Fruit fly (Drosophila melanogaster) whole organism, embryonic: ENCODE measurements around the gene CG7912.

Source experiments
- B-H1 ChIP-seq: fragments of 200-800 bp; sonication (Bioruptor generic); IDR thresholded peaks from 3 replicates; pipeline ENCODE4 v1.3.6; 2022; ENCODE audit warnings: missing biosample characterization, missing genetic modification characterization
- Bdp1 ChIP-seq: fragments of 200-800 bp; sonication (Bioruptor generic); optimal IDR thresholded peaks from 3 replicates; lab custom pipeline; 2016; ENCODE audit warnings: missing biosample characterization, missing genetic modification characterization
- Bgb ChIP-seq: fragments of 200-800 bp; sonication (Bioruptor generic); IDR thresholded peaks from 2 replicates; pipeline ENCODE4 v1.3.6; 2022; ENCODE audit warnings: missing biosample characterization, missing genetic modification characterization; ENCODE audit not compliant: partially characterized antibody
- CG11398 ChIP-seq: fragments of 200-800 bp; sonication (Bioruptor generic); optimal IDR thresholded peaks from 2 replicates; lab custom pipeline; 2016; ENCODE audit warnings: missing biosample characterization, missing genetic modification characterization
- CG12942 ChIP-seq: fragments of 200-800 bp; sonication (Bioruptor generic); optimal IDR thresholded peaks from 3 replicates; lab custom pipeline; 2016; ENCODE audit warnings: missing biosample characterization, missing genetic modification characterization
- CG13287 ChIP-seq: fragments of 200-800 bp; sonication (Bioruptor generic); IDR thresholded peaks from 2 replicates; pipeline ENCODE4 v1.3.6; 2022; ENCODE audit warnings: missing biosample characterization, missing genetic modification characterization; ENCODE audit not compliant: partially characterized antibody
- CG13424 ChIP-seq: fragments of 200-800 bp; sonication (Bioruptor generic); optimal IDR thresholded peaks from 2 replicates; lab custom pipeline; 2019; ENCODE audit warnings: missing biosample characterization, mild to moderate bottlenecking, missing genetic modification characterization, moderate library complexity
- CG1529 ChIP-seq: fragments of 200-800 bp; sonication (Bioruptor generic); optimal IDR thresholded peaks from 3 replicates; lab custom pipeline; 2018; ENCODE audit warnings: missing biosample characterization, missing genetic modification characterization
- CG15601 ChIP-seq: fragments of 200-800 bp; sonication (Bioruptor generic); optimal IDR thresholded peaks from 3 replicates; lab custom pipeline; 2019; ENCODE audit warnings: missing biosample characterization, mild to moderate bottlenecking, missing genetic modification characterization, moderate library complexity
- CG16863 ChIP-seq: fragments of 200-800 bp; sonication (Bioruptor generic); optimal IDR thresholded peaks from 3 replicates; lab custom pipeline; 2016; ENCODE audit warnings: missing biosample characterization, missing genetic modification characterization
- CG17186 ChIP-seq: fragments of 200-800 bp; sonication (Bioruptor generic); optimal IDR thresholded peaks from 3 replicates; lab custom pipeline; 2017; ENCODE audit warnings: missing biosample characterization, missing genetic modification reagents, missing genetic modification characterization
- CG18476 ChIP-seq: fragments of 200-800 bp; sonication (Bioruptor generic); optimal IDR thresholded peaks from 2 replicates; lab custom pipeline; 2016; ENCODE audit warnings: missing biosample characterization, mild to moderate bottlenecking, missing genetic modification characterization
- CG2116 ChIP-seq: fragments of 200-800 bp; sonication (Bioruptor generic); optimal IDR thresholded peaks from 3 replicates; lab custom pipeline; 2018; ENCODE audit warnings: missing biosample characterization, mild to moderate bottlenecking, missing genetic modification characterization
- CG30403 ChIP-seq: fragments of 200-800 bp; sonication (Bioruptor generic); optimal IDR thresholded peaks from 3 replicates; lab custom pipeline; 2016; ENCODE audit warnings: missing biosample characterization, missing genetic modification characterization
- CG3726 ChIP-seq: fragments of 200-800 bp; sonication (Bioruptor generic); IDR thresholded peaks from 3 replicates; pipeline ENCODE4, ENCODE4 v1.3.6; 2022; ENCODE audit warnings: missing biosample characterization, missing genetic modification characterization
- CG6254 ChIP-seq: fragments of 200-800 bp; sonication (Bioruptor generic); optimal IDR thresholded peaks from 3 replicates; lab custom pipeline; 2017; ENCODE audit warnings: mild to moderate bottlenecking, missing biosample characterization, missing genetic modification reagents, missing genetic modification characterization
- CG6791 ChIP-seq: fragments of 200-800 bp; sonication (Bioruptor generic); IDR thresholded peaks from 3 replicates; pipeline ENCODE4 v1.3.6; 2022; ENCODE audit warnings: missing biosample characterization, missing genetic modification characterization; ENCODE audit not compliant: partially characterized antibody
- CG9609 ChIP-seq: fragments of 200-800 bp; sonication (Bioruptor generic); optimal IDR thresholded peaks from 3 replicates; lab custom pipeline; 2016; ENCODE audit warnings: missing biosample characterization, missing genetic modification characterization
- CG9797 ChIP-seq: fragments of 200-800 bp; sonication (Bioruptor generic); optimal IDR thresholded peaks from 3 replicates; lab custom pipeline; 2018; ENCODE audit warnings: missing biosample characterization, mild to moderate bottlenecking, missing genetic modification characterization
- Dad ChIP-seq: fragments of 200-800 bp; sonication (Bioruptor generic); optimal IDR thresholded peaks from 3 replicates; lab custom pipeline; 2016; ENCODE audit warnings: missing biosample characterization, missing genetic modification characterization
- Dip2 ChIP-seq: fragments of 200-800 bp; sonication (Bioruptor generic); IDR thresholded peaks from 2 replicates; pipeline ENCODE4 v1.3.6; 2022; ENCODE audit warnings: missing biosample characterization, missing genetic modification characterization
- Dip3 ChIP-seq: fragments of 200-800 bp; sonication (Bioruptor generic); optimal IDR thresholded peaks from 3 replicates; lab custom pipeline; 2016; ENCODE audit warnings: missing biosample characterization, missing genetic modification characterization
- Dll ChIP-seq: fragments of 200-800 bp; sonication (Bioruptor generic); IDR thresholded peaks from 4 replicates; pipeline ENCODE4 v1.3.6; 2022; ENCODE audit warnings: missing biosample characterization, missing genetic modification characterization; ENCODE audit not compliant: partially characterized antibody
- Ets97D ChIP-seq: fragments of 200-800 bp; sonication (Bioruptor generic); optimal IDR thresholded peaks from 3 replicates; lab custom pipeline; 2016; ENCODE audit warnings: missing biosample characterization, missing genetic modification characterization
- HLH4C ChIP-seq: fragments of 200-800 bp; sonication (Bioruptor generic); IDR thresholded peaks from 3 replicates; pipeline ENCODE4 v1.3.6; 2022; ENCODE audit warnings: missing biosample characterization, missing genetic modification characterization; ENCODE audit not compliant: partially characterized antibody
- HLHmδ ChIP-seq: fragments of 200-800 bp; sonication (Bioruptor generic); optimal IDR thresholded peaks from 2 replicates; lab custom pipeline; 2018; ENCODE audit warnings: missing biosample characterization, mild to moderate bottlenecking, missing genetic modification characterization, moderate library complexity
- Hand ChIP-seq: fragments of 200-800 bp; sonication (Bioruptor generic); optimal IDR thresholded peaks from 2 replicates; lab custom pipeline; 2017; ENCODE audit warnings: mild to moderate bottlenecking, missing biosample characterization, missing genetic modification reagents, missing genetic modification characterization
- HmgD ChIP-seq: fragments of 200-800 bp; sonication (Bioruptor generic); optimal IDR thresholded peaks from 3 replicates; lab custom pipeline; 2016; ENCODE audit warnings: missing biosample characterization, missing genetic modification characterization
- Nf-YB ChIP-seq: fragments of 200-800 bp; sonication (Bioruptor generic); optimal IDR thresholded peaks from 3 replicates; lab custom pipeline; 2019; ENCODE audit warnings: missing biosample characterization, mild to moderate bottlenecking, missing genetic modification characterization, moderate library complexity
- Nf-YC ChIP-seq: fragments of 200-800 bp; optimal IDR thresholded peaks from 3 replicates; lab custom pipeline; 2019; ENCODE audit warnings: missing biosample characterization, mild to moderate bottlenecking, missing genetic modification characterization, moderate library complexity
- amos ChIP-seq: fragments of 200-800 bp; sonication (Bioruptor generic); IDR thresholded peaks from 2 replicates; pipeline ENCODE4 v1.3.6; 2022; ENCODE audit warnings: missing biosample characterization, missing genetic modification characterization; ENCODE audit not compliant: partially characterized antibody
- bowl ChIP-seq: fragments of 200-800 bp; sonication (Bioruptor generic); IDR thresholded peaks from 2 replicates; pipeline ENCODE4 v1.3.6; 2022; ENCODE audit warnings: missing biosample characterization, missing genetic modification characterization
- da ChIP-seq: fragments of 200-800 bp; sonication (Bioruptor generic); optimal IDR thresholded peaks from 2 replicates; lab custom pipeline; 2016; ENCODE audit warnings: missing biosample characterization, missing genetic modification characterization
- dimm ChIP-seq: fragments of 200-800 bp; sonication (Bioruptor generic); IDR thresholded peaks from 2 replicates; pipeline ENCODE4 v1.3.6; 2022; ENCODE audit warnings: missing biosample characterization, missing genetic modification characterization
- gcm ChIP-seq: fragments of 200-800 bp; sonication (Bioruptor generic); optimal IDR thresholded peaks from 2 replicates; lab custom pipeline; 2019; ENCODE audit warnings: missing biosample characterization, mild to moderate bottlenecking, missing genetic modification characterization, moderate library complexity
- grau ChIP-seq: fragments of 200-800 bp; optimal IDR thresholded peaks from 3 replicates; lab custom pipeline; 2019; ENCODE audit warnings: missing biosample characterization, mild to moderate bottlenecking, missing genetic modification characterization, moderate library complexity
- jigr1 ChIP-seq: fragments of 200-800 bp; sonication (Bioruptor generic); IDR thresholded peaks from 3 replicates; pipeline ENCODE4 v1.3.6; 2022; ENCODE audit warnings: missing biosample characterization, missing genetic modification characterization
- knrl ChIP-seq: fragments of 200-800 bp; sonication (Bioruptor generic); IDR thresholded peaks from 3 replicates; pipeline ENCODE4 v1.3.6; 2022; ENCODE audit warnings: missing biosample characterization, missing genetic modification characterization; ENCODE audit not compliant: partially characterized antibody
- pros ChIP-seq: fragments of 200-800 bp; sonication (Bioruptor generic); optimal IDR thresholded peaks from 3 replicates; lab custom pipeline; 2019; ENCODE audit warnings: missing biosample characterization, mild to moderate bottlenecking, missing genetic modification characterization, moderate library complexity
- sens ChIP-seq: fragments of 200-800 bp; sonication (Bioruptor generic); peaks from one replicate; lab custom pipeline; 2016; ENCODE audit warnings: missing biosample characterization, missing genetic modification characterization
- seq ChIP-seq: fragments of 200-800 bp; sonication (Bioruptor generic); IDR thresholded peaks from 2 replicates; pipeline ENCODE4 v1.3.6; 2022; ENCODE audit warnings: missing biosample characterization, missing genetic modification characterization
- sima ChIP-seq: fragments of 200-800 bp; sonication (Bioruptor generic); optimal IDR thresholded peaks from 2 replicates; lab custom pipeline; 2016; ENCODE audit warnings: missing biosample characterization, missing genetic modification characterization
- slou ChIP-seq: fragments of 200-800 bp; sonication (Bioruptor generic); optimal IDR thresholded peaks from 3 replicates; lab custom pipeline; 2016; ENCODE audit warnings: missing biosample characterization, missing genetic modification characterization
- sna ChIP-seq: fragments of 200-800 bp; sonication (Bioruptor generic); IDR thresholded peaks from 2 replicates; pipeline ENCODE4 v1.3.6; 2022; ENCODE audit warnings: missing biosample characterization, missing genetic modification characterization; ENCODE audit not compliant: partially characterized antibody
- toy ChIP-seq: fragments of 200-800 bp; sonication (Bioruptor generic); IDR thresholded peaks from 2 replicates; pipeline ENCODE4 v1.3.6; 2022; ENCODE audit warnings: missing biosample characterization, missing genetic modification characterization
- z ChIP-seq: fragments of 200-800 bp; sonication (Bioruptor generic); IDR thresholded peaks from 3 replicates; pipeline ENCODE4 v1.3.6; 2022; ENCODE audit warnings: missing biosample characterization, missing genetic modification characterization

CG7912 gene

dm6 chr3R:30036609-30037008 is 27.6 kb upstream of the CG7912 start, which contains the start of gene ZIPIC (continued):
- peak; percentile 23 for TF ChIP-seq CG17186 (GFP tag; lab: Kevin White, UChicago)
- TF ChIP-seq Ets97D, result peak; percentile 8
- TF ChIP-seq sna, result peak; percentile 61; the same call in 1 of the 2 replicates
- no peak for TF ChIP-seq sens (GFP tag; lab: Kevin White, UChicago)
- no peak for TF ChIP-seq HmgD
- TF ChIP-seq CG2116, result peak; percentile 46
- no peak for TF ChIP-seq dimm (GFP tag; lab: Robert Waterston, UW)
- no peak for TF ChIP-seq CG3726 (GFP tag; lab: Robert Waterston, UW)
- TF ChIP-seq CG15601, result peak; percentile 16
- no peak for TF ChIP-seq Dip3 (GFP tag; lab: Kevin White, UChicago)
- TF ChIP-seq CG30403 (GFP tag; lab: Kevin White, UChicago), result no peak
- TF ChIP-seq CG9797 (GFP tag; lab: Kevin White, UChicago), result peak; percentile 64
- TF ChIP-seq amos (GFP tag; lab: Robert Waterston, UW), result peak; percentile 61; the same call in 1 of the 2 replicates
- no peak for TF ChIP-seq sima (GFP tag; lab: Kevin White, UChicago)
- TF ChIP-seq Bgb (GFP tag; lab: Robert Waterston, UW), result peak; percentile 46
- no peak for TF ChIP-seq CG18476 (GFP tag; lab: Kevin White, UChicago)
- TF ChIP-seq CG9609 (GFP tag; lab: Kevin White, UChicago), result no peak
- peak; percentile 36; the same call in 1 of the 3 replicates for TF ChIP-seq knrl (GFP tag; lab: Robert Waterston, UW)
- TF ChIP-seq jigr1 (GFP tag; lab: Robert Waterston, UW), result no peak
- no peak for TF ChIP-seq slou (GFP tag; lab: Kevin White, UChicago)
- no peak for TF ChIP-seq CG16863
- TF ChIP-seq B-H1 (GFP tag; lab: Robert Waterston, UW), result no peak
- no peak for TF ChIP-seq Dad (GFP tag; lab: Kevin White, UChicago)
- no peak for TF ChIP-seq toy (GFP tag; lab: Robert Waterston, UW)
- peak; percentile 74 for TF ChIP-seq HLH4C (GFP tag; lab: Robert Waterston, UW)
- TF ChIP-seq grau (tag; lab: Kevin White, UChicago), result no peak
- TF ChIP-seq z (GFP tag; lab: Robert Waterston, UW), result no peak
- no peak for TF ChIP-seq Bdp1
- peak; percentile 67 for TF ChIP-seq CG6791
- TF ChIP-seq CG12942 (GFP tag; lab: Kevin White, UChicago), result no peak
- no peak for TF ChIP-seq CG6254 (GFP tag; lab: Kevin White, UChicago)
- TF ChIP-seq CG13287 (GFP tag; lab: Robert Waterston, UW), result peak; percentile 74
- no peak for TF ChIP-seq HLHmδ (GFP tag; lab: Kevin White, UChicago)
- peak; percentile 53; the same call in 1 of the 4 replicates for TF ChIP-seq Dll (GFP tag; lab: Robert Waterston, UW)

DNA sequence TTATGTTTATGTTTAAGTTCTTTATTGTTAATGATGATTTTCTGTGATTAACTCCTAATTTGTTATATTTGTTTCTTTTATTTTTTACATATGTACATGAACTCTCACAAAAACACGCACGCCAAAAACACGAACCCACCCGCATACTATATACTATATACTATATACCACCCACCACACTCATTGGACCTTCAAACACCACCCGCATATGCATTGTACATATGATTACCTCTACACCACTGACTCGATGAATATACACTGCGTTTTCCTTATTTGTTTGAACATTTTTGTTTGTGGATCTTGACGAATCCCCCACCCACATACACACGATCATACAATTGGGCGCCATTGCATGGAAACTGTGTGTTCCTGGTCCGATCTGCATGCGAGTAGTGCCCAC is 23.3 kb upstream of the CG7912 start:
- TF ChIP-seq gcm (GFP tag; lab: Kevin White, UChicago) (peak; percentile 92), Dll (GFP tag; lab: Robert Waterston, UW) (no peak), bowl (GFP tag; lab: Robert Waterston, UW) (no peak)

- TF ChIP-seq Hand (GFP tag; lab: Kevin White, UChicago), result no peak
- no peak for TF ChIP-seq Dip2
- TF ChIP-seq Nf-YB (GFP tag; lab: Kevin White, UChicago), result peak; percentile 96
- no peak for TF ChIP-seq CG1529 (GFP tag; lab: Kevin White, UChicago)
- no peak for TF ChIP-seq CG13424
- TF ChIP-seq HLH4C (GFP tag; lab: Robert Waterston, UW), result no peak
- TF ChIP-seq Bgb (GFP tag; lab: Robert Waterston, UW), result 0 out of 2 replicates have a peak, but pooled peaks have one; percentile 25
- peak; percentile 59; the same call in 1 of the 2 replicates for TF ChIP-seq seq (GFP tag; lab: Robert Waterston, UW)
- no peak for TF ChIP-seq da
- no peak for TF ChIP-seq CG11398 (GFP tag; lab: Kevin White, UChicago)
- TF ChIP-seq pros (GFP tag; lab: Kevin White, UChicago), result peak; percentile 77
- peak; percentile 96 for TF ChIP-seq Nf-YC (tag; lab: Kevin White, UChicago)
These were observed 21.1 kb upstream of the CG7912 start for dm6 chr3R:30030061-30030460.
